Fruit fly (Drosophila melanogaster) whole organism, prepupa: Measurements from ENCODE around the gene CG3038.

Source experiments
- CG6854 ChIP-seq: fragments of 200-800 bp; sonication (Bioruptor generic); optimal IDR thresholded peaks from 2 replicates; lab custom pipeline; 2017; ENCODE audit warnings: missing biosample characterization, mild to moderate bottlenecking, missing genetic modification characterization
- CG9139 ChIP-seq: fragments of 200-800 bp; sonication (Bioruptor generic); optimal IDR thresholded peaks from 3 replicates; lab custom pipeline; 2017; ENCODE audit warnings: missing biosample characterization, mild to moderate bottlenecking, missing genetic modification characterization
- salr ChIP-seq, 2 experiments: fragments of 200-800 bp; sonication (Bioruptor generic); optimal IDR thresholded peaks; 3 replicates each; lab custom pipeline; 2016 to 2018; ENCODE audit warnings: missing biosample characterization in 2 of 2, missing genetic modification characterization in 2 of 2, mild to moderate bottlenecking in 1 of 2

- no peak for TF ChIP-seq CG6854 (GFP tag; lab: Kevin White, UChicago)
- no peak for TF ChIP-seq CG9139 (GFP tag; lab: Kevin White, UChicago)
- TF ChIP-seq salr (GFP tag; optimal IDR thresholded peaks at IDR 0.05; lab: Kevin White, UChicago), result no peak
These were observed 33.6 kb upstream of the CG3038 start, which contains the start of the genes CG3777 and ewg for dm6 chrX:279097-279727.
